Comparison of ENCODE assay signal across 4 fruit fly cellular contexts in genomic region chrX:9355193-9355995, dm6.
TF ChIP-seq lines count a peak whose summit lies in the region.

No protein-coding gene starts in this region.

- TF ChIP-seq CTCF in whole organism, embryonic (GFP tag; optimal IDR thresholded peaks at IDR 0.05; lab: Kevin White, UChicago): no peak

TF ChIP-seq in whole organism, adult, 20 proteins besides CTCF, POLR2A, EP300 and RAD21:
- TF ChIP-seq kay (GFP tag; lab: Kevin White, UChicago; ENCODE audit: borderline replicate concordance) (peak; percentile 38), bab1 (GFP tag; optimal IDR thresholded peaks at IDR 0.05; lab: Kevin White, UChicago) (no peak), Crg-1 (GFP tag; optimal IDR thresholded peaks at IDR 0.05; lab: Kevin White, UChicago) (peak; percentile 43), CG7101 (tag; optimal IDR thresholded peaks at IDR 0.05; lab: Kevin White, UChicago) (no peak), tj (GFP tag; optimal IDR thresholded peaks at IDR 0.05; lab: Kevin White, UChicago) (peak; percentile 34), CG1620 (GFP tag; optimal IDR thresholded peaks at IDR 0.05; lab: Kevin White, UChicago) (peak; percentile 27), ovo (GFP tag; optimal IDR thresholded peaks at IDR 0.05; lab: Kevin White, UChicago) (peak; percentile 27)

TF ChIP-seq in whole organism, embryonic, 481 proteins besides CTCF, POLR2A, EP300 and RAD21 (continues in another document):
- TF ChIP-seq CG17802 (tag; optimal IDR thresholded peaks at IDR 0.05; lab: Kevin White, UChicago) (no peak), onecut (GFP tag; IDR thresholded peaks at IDR 0.05; lab: Robert Waterston, UW) (no peak), Med (GFP tag; lab: Kevin White, UChicago) (peak; percentile 47), Atf6 (GFP tag; IDR thresholded peaks at IDR 0.05; lab: Robert Waterston, UW) (no peak), Hr39 (optimal IDR thresholded peaks at IDR 0.05; lab: Kevin White, UChicago) (no peak), dpn (GFP tag; optimal IDR thresholded peaks at IDR 0.05; lab: Kevin White, UChicago) (no peak), CG2199 (GFP tag; IDR thresholded peaks at IDR 0.05; lab: Robert Waterston, UW) (0 out of 3 replicates have a peak, but pooled peaks have one; percentile 28), CG2678 (tag; optimal IDR thresholded peaks at IDR 0.05; lab: Kevin White, UChicago) (peak; percentile 16), ATbp (GFP tag; optimal IDR thresholded peaks at IDR 0.05; lab: Kevin White, UChicago) (peak; percentile 9), yki (optimal IDR thresholded peaks at IDR 0.05; lab: Kevin White, UChicago) (no peak), tio (GFP tag; optimal IDR thresholded peaks at IDR 0.05; lab: Kevin White, UChicago) (no peak), CG18599 (GFP tag; optimal IDR thresholded peaks at IDR 0.05; lab: Kevin White, UChicago) (peak; percentile 34), CG1832 (GFP tag; optimal IDR thresholded peaks at IDR 0.05; lab: Kevin White, UChicago) (peak; percentile 50), pfk (GFP tag; optimal IDR thresholded peaks at IDR 0.05; lab: Kevin White, UChicago) (no peak), Sox102F (GFP tag; optimal IDR thresholded peaks at IDR 0.05; lab: Kevin White, UChicago) (peak; percentile 17), wek (GFP tag; optimal IDR thresholded peaks at IDR 0.05; lab: Kevin White, UChicago) (no peak), chn (GFP tag; optimal IDR thresholded peaks at IDR 0.05; lab: Kevin White, UChicago) (no peak), vfl (GFP tag; optimal IDR thresholded peaks at IDR 0.05; lab: Kevin White, UChicago) (no peak), Oaz (GFP tag; IDR thresholded peaks at IDR 0.05; lab: Robert Waterston, UW) (no peak), sna (GFP tag; IDR thresholded peaks at IDR 0.05; lab: Robert Waterston, UW; ENCODE audit: partially characterized antibody) (no peak), Nf-YB (GFP tag; optimal IDR thresholded peaks at IDR 0.05; lab: Kevin White, UChicago) (no peak), h (optimal IDR thresholded peaks at IDR 0.05; lab: Kevin White, UChicago) (no peak), cg (GFP tag; optimal IDR thresholded peaks at IDR 0.05; lab: Kevin White, UChicago) (peak; percentile 95), CG30431 (GFP tag; optimal IDR thresholded peaks at IDR 0.05; lab: Kevin White, UChicago) (no peak), psq (GFP tag; optimal IDR thresholded peaks at IDR 0.05; lab: Kevin White, UChicago) (peak; percentile 92), her (GFP tag; optimal IDR thresholded peaks at IDR 0.05; lab: Kevin White, UChicago) (no peak), sens (GFP tag; lab: Kevin White, UChicago) (peak; percentile 87), ind (GFP tag; optimal IDR thresholded peaks at IDR 0.05; lab: Kevin White, UChicago) (no peak), Atf3 (GFP tag; optimal IDR thresholded peaks at IDR 0.05; lab: Kevin White, UChicago) (no peak), CG8944 (GFP tag; optimal IDR thresholded peaks at IDR 0.05; lab: Kevin White, UChicago) (no peak)

TF ChIP-seq in whole organism, prepupa, 60 proteins besides CTCF, POLR2A, EP300 and RAD21:
- peak; percentile 11 for TF ChIP-seq Hr4 (GFP tag; optimal IDR thresholded peaks at IDR 0.05; lab: Kevin White, UChicago)
- TF ChIP-seq CG3032 (tag; optimal IDR thresholded peaks at IDR 0.05; lab: Kevin White, UChicago): no peak
- peak; percentile 10 for TF ChIP-seq Lpt (GFP tag; optimal IDR thresholded peaks at IDR 0.05; lab: Kevin White, UChicago)
- peak; percentile 1 for TF ChIP-seq OdsH (GFP tag; optimal IDR thresholded peaks at IDR 0.05; lab: Kevin White, UChicago)
- peak; percentile 29; the same call in 1 of the 3 replicates for TF ChIP-seq CG8119 (GFP tag; IDR thresholded peaks at IDR 0.05; lab: Robert Waterston, UW)
- peak; percentile 39; the same call in 1 of the 3 replicates for TF ChIP-seq CG6163 (GFP tag; IDR thresholded peaks at IDR 0.05; lab: Robert Waterston, UW)
- TF ChIP-seq fkh (GFP tag; optimal IDR thresholded peaks at IDR 0.05; lab: Kevin White, UChicago): peak; percentile 58
- no peak for TF ChIP-seq CG6854 (GFP tag; optimal IDR thresholded peaks at IDR 0.05; lab: Kevin White, UChicago)
- peak; percentile 79 for TF ChIP-seq Eip78C (GFP tag; lab: Kevin White, UChicago)
- TF ChIP-seq esn (GFP tag; optimal IDR thresholded peaks at IDR 0.05; lab: Kevin White, UChicago): peak; percentile 8

TF ChIP-seq in whole organism, wandering third instar larva, 38 proteins besides CTCF, POLR2A, EP300 and RAD21:
- TF ChIP-seq sv (GFP tag; optimal IDR thresholded peaks at IDR 0.05; lab: Kevin White, UChicago) (no peak), fru (GFP tag; optimal IDR thresholded peaks at IDR 0.05; lab: Kevin White, UChicago) (no peak), brk (GFP tag; optimal IDR thresholded peaks at IDR 0.05; lab: Kevin White, UChicago) (peak; percentile 60), N (GFP tag; optimal IDR thresholded peaks at IDR 0.05; lab: Kevin White, UChicago) (no peak), tai (GFP tag; optimal IDR thresholded peaks at IDR 0.05; lab: Kevin White, UChicago) (no peak), Abd-B (GFP tag; optimal IDR thresholded peaks at IDR 0.05; lab: Kevin White, UChicago) (no peak), Hr83 (GFP tag; optimal IDR thresholded peaks at IDR 0.05; lab: Kevin White, UChicago; ENCODE audit: poor library complexity, severe bottlenecking) (no peak), Sp1 (GFP tag; optimal IDR thresholded peaks at IDR 0.05; lab: Kevin White, UChicago) (no peak), sage (GFP tag; optimal IDR thresholded peaks at IDR 0.05; lab: Kevin White, UChicago) (no peak), Jra (GFP tag; optimal IDR thresholded peaks at IDR 0.05; lab: Kevin White, UChicago) (no peak), Hnf4 (GFP tag; optimal IDR thresholded peaks at IDR 0.05; lab: Kevin White, UChicago) (peak; percentile 43), Hr78 (GFP tag; optimal IDR thresholded peaks at IDR 0.05; lab: Kevin White, UChicago) (no peak), Vsx2 (GFP tag; optimal IDR thresholded peaks at IDR 0.05; lab: Kevin White, UChicago; ENCODE audit: partially characterized antibody) (no peak), usp (GFP tag; optimal IDR thresholded peaks at IDR 0.05; lab: Kevin White, UChicago) (no peak), ey (GFP tag; optimal IDR thresholded peaks at IDR 0.05; lab: Kevin White, UChicago) (no peak), Dfd (GFP tag; optimal IDR thresholded peaks at IDR 0.05; lab: Kevin White, UChicago) (no peak), jim (GFP tag; optimal IDR thresholded peaks at IDR 0.05; lab: Kevin White, UChicago) (no peak), rgr (GFP tag; optimal IDR thresholded peaks at IDR 0.05; lab: Kevin White, UChicago) (peak; percentile 60), CG32264 (GFP tag; optimal IDR thresholded peaks at IDR 0.05; lab: Kevin White, UChicago) (no peak), woc (GFP tag; optimal IDR thresholded peaks at IDR 0.05; lab: Kevin White, UChicago) (no peak), pan (optimal IDR thresholded peaks at IDR 0.05; lab: Kevin White, UChicago) (no peak), Rel (GFP tag; optimal IDR thresholded peaks at IDR 0.05; lab: Kevin White, UChicago) (no peak), Rel (tag; optimal IDR thresholded peaks at IDR 0.05; lab: Kevin White, UChicago) (no peak), dmrt93B (GFP tag; optimal IDR thresholded peaks at IDR 0.05; lab: Kevin White, UChicago) (no peak), br (GFP tag; optimal IDR thresholded peaks at IDR 0.05; lab: Kevin White, UChicago) (no peak), lola (GFP tag; optimal IDR thresholded peaks at IDR 0.05; lab: Kevin White, UChicago) (no peak), OdsH (GFP tag; optimal IDR thresholded peaks at IDR 0.05; lab: Kevin White, UChicago) (no peak), Myc (optimal IDR thresholded peaks at IDR 0.05; lab: Kevin White, UChicago) (no peak), dsf (GFP tag; optimal IDR thresholded peaks at IDR 0.05; lab: Kevin White, UChicago; ENCODE audit: borderline replicate concordance) (no peak), h (GFP tag; optimal IDR thresholded peaks at IDR 0.05; lab: Kevin White, UChicago) (no peak), dl (GFP tag; optimal IDR thresholded peaks at IDR 0.05; lab: Kevin White, UChicago; ENCODE audit: insufficient read depth in 1 of 2, partially characterized antibody in 2 of 2) (no peak), foxo (GFP tag; optimal IDR thresholded peaks at IDR 0.05; lab: Kevin White, UChicago) (peak in 1 of 2 experiments; percentile 28), Dif (GFP tag; optimal IDR thresholded peaks at IDR 0.05; lab: Kevin White, UChicago; ENCODE audit: partially characterized antibody) (no peak), CrebA (GFP tag; optimal IDR thresholded peaks at IDR 0.05; lab: Kevin White, UChicago; ENCODE audit: borderline replicate concordance) (no peak), Mio (GFP tag; optimal IDR thresholded peaks at IDR 0.05; lab: Kevin White, UChicago) (no peak), HLH106 (tag; optimal IDR thresholded peaks at IDR 0.05; lab: Kevin White, UChicago) (no peak), psq (GFP tag; optimal IDR thresholded peaks at IDR 0.05; lab: Kevin White, UChicago) (peak; percentile 91), CG9705 (GFP tag; optimal IDR thresholded peaks at IDR 0.05; lab: Kevin White, UChicago) (no peak), GATAd (GFP tag; optimal IDR thresholded peaks at IDR 0.05; lab: Kevin White, UChicago) (no peak)
